Fruit fly (Drosophila melanogaster): ENCODE data around the gene CG13124.

Gene CG13124

DNA sequence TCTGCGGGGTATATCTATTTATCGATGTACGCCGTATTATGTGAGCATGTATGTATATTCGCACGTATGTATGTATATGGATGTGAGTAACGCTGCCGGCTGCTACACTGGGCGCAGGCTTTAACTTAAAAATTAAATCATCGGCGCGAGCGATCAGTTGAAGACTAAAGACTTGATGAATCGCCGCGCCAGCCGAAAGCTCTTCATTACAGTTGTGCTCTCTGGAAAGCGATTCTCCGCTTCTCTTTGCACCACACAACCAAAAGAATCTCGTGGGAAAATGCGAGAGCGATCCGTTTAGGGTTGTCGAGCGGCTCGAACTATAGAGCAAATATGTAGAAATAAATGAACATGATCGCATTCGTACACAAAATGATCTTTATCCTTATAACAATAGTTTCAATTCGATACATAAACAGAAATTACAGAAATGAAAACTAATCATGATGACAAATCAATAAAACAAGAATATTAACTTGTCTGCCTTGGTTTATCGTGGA lies at the start of gene CG13124:
CG13124 (minus strand) TSS at position 166 of the 500 bp plus-strand sequence.
- no peak for TF ChIP-seq sv (GFP tag; optimal IDR thresholded peaks at IDR 0.05)
- TF ChIP-seq h (GFP tag; optimal IDR thresholded peaks at IDR 0.05), result peak; percentile 27
- peak; percentile 82 for TF ChIP-seq Dif (GFP tag; optimal IDR thresholded peaks at IDR 0.05; ENCODE audit: partially characterized antibody)
- no peak for TF ChIP-seq rgr (GFP tag; optimal IDR thresholded peaks at IDR 0.05)
- TF ChIP-seq Jra (GFP tag; optimal IDR thresholded peaks at IDR 0.05), result no peak
- TF ChIP-seq foxo (GFP tag; optimal IDR thresholded peaks at IDR 0.05), result peak in 1 of 2 experiments; percentile 6
- no peak for TF ChIP-seq br (GFP tag; optimal IDR thresholded peaks at IDR 0.05)
- no peak for TF ChIP-seq Vsx2 (GFP tag; optimal IDR thresholded peaks at IDR 0.05; ENCODE audit: partially characterized antibody)
- TF ChIP-seq HLH106 (tag; optimal IDR thresholded peaks at IDR 0.05), result no peak
- no peak for TF ChIP-seq fru (GFP tag; optimal IDR thresholded peaks at IDR 0.05)
- peak; percentile 41 to 59 for TF ChIP-seq dl (GFP tag; optimal IDR thresholded peaks at IDR 0.05; ENCODE audit: insufficient read depth in 1 of 2, partially characterized antibody in 2 of 2)

DNA sequence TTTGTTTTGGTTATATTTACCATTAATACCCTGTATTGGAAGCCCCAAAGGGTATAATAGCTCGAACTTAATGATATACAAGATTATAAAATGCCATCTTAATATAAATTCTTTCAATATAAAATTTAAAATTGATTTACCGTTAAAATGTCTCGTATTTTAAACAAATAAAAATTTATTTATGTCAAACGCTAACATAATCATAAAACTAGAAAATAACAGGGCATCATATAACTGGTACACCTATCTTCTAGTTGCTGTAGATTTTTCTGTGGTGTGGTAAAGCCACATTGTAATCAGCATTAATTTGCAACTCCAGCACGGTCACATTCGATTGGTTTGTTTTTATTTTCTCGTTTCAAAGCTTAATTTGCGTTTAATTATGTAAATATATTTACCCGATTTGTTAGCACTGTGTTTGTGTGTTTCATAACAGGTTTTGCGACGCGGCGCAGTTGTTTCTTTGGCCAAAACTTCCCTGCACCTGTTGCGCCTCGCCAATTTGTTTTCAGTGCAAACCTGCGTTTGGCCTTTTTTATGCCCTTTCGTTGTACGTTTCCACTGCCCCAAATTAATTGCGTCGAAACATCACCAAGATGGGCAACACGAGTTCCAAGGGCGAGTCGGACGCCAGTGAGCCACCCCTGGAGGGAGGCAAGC lies 48.7 kb upstream of the CG13124 start, which contains the start of the genes CG4658 and CG5846:
CG4658 (plus strand) TSS at position 140 of the 660 bp plus-strand sequence.
CG5846 (minus strand) TSS at position 245 of the 660 bp plus-strand sequence.
- TF ChIP-seq Hr83 (GFP tag; optimal IDR thresholded peaks at IDR 0.05; ENCODE audit: poor library complexity, severe bottlenecking) (no peak), sage (GFP tag; optimal IDR thresholded peaks at IDR 0.05) (no peak), Sp1 (GFP tag; optimal IDR thresholded peaks at IDR 0.05) (peak; percentile 92), dsf (GFP tag; optimal IDR thresholded peaks at IDR 0.05; ENCODE audit: borderline replicate concordance) (peak; percentile 69), lola (GFP tag; optimal IDR thresholded peaks at IDR 0.05) (no peak), Myc (optimal IDR thresholded peaks at IDR 0.05) (no peak), CrebA (GFP tag; optimal IDR thresholded peaks at IDR 0.05; ENCODE audit: borderline replicate concordance) (no peak), Abd-B (GFP tag; optimal IDR thresholded peaks at IDR 0.05) (no peak), sv (GFP tag; optimal IDR thresholded peaks at IDR 0.05) (peak; percentile 92), fru (GFP tag; optimal IDR thresholded peaks at IDR 0.05) (peak; percentile 90), Hr78 (GFP tag; optimal IDR thresholded peaks at IDR 0.05) (no peak), dl (GFP tag; optimal IDR thresholded peaks at IDR 0.05; ENCODE audit: insufficient read depth in 1 of 2, partially characterized antibody in 2 of 2) (no peak), rgr (GFP tag; optimal IDR thresholded peaks at IDR 0.05) (peak; percentile 95), foxo (GFP tag; optimal IDR thresholded peaks at IDR 0.05) (peak in 1 of 2 experiments; percentile 95), jim (GFP tag; optimal IDR thresholded peaks at IDR 0.05) (no peak), Dif (GFP tag; optimal IDR thresholded peaks at IDR 0.05; ENCODE audit: partially characterized antibody) (no peak), ey (GFP tag; optimal IDR thresholded peaks at IDR 0.05) (peak; percentile 90), br (GFP tag; optimal IDR thresholded peaks at IDR 0.05) (peak; percentile 83), Mio (GFP tag; optimal IDR thresholded peaks at IDR 0.05) (peak; percentile 53), h (GFP tag; optimal IDR thresholded peaks at IDR 0.05) (peak; percentile 93), N (GFP tag; optimal IDR thresholded peaks at IDR 0.05) (no peak), dmrt93B (GFP tag; optimal IDR thresholded peaks at IDR 0.05) (no peak), Rel (GFP tag; optimal IDR thresholded peaks at IDR 0.05) (no peak), Rel (tag; optimal IDR thresholded peaks at IDR 0.05) (peak; percentile 69), HLH106 (tag; optimal IDR thresholded peaks at IDR 0.05) (peak; percentile 93), Jra (GFP tag; optimal IDR thresholded peaks at IDR 0.05) (peak; percentile 91), Hnf4 (GFP tag; optimal IDR thresholded peaks at IDR 0.05) (peak; percentile 93), CG32264 (GFP tag; optimal IDR thresholded peaks at IDR 0.05) (peak; percentile 48), usp (GFP tag; optimal IDR thresholded peaks at IDR 0.05) (no peak), Dfd (GFP tag; optimal IDR thresholded peaks at IDR 0.05) (no peak), OdsH (GFP tag; optimal IDR thresholded peaks at IDR 0.05) (peak; percentile 96), CG9705 (GFP tag; optimal IDR thresholded peaks at IDR 0.05) (peak; percentile 73), Vsx2 (GFP tag; optimal IDR thresholded peaks at IDR 0.05; ENCODE audit: partially characterized antibody) (no peak), GATAd (GFP tag; optimal IDR thresholded peaks at IDR 0.05) (no peak), psq (GFP tag; optimal IDR thresholded peaks at IDR 0.05) (peak; percentile 91), brk (GFP tag; optimal IDR thresholded peaks at IDR 0.05) (no peak), tai (GFP tag; optimal IDR thresholded peaks at IDR 0.05) (no peak), pan (optimal IDR thresholded peaks at IDR 0.05) (peak; percentile 85), woc (GFP tag; optimal IDR thresholded peaks at IDR 0.05) (peak; percentile 94)
